Fruit fly (Drosophila melanogaster): ENCODE measurements around the gene CG18418.

- TF ChIP-seq Sin3A (optimal IDR thresholded peaks at IDR 0.05): no peak
- no peak for TF ChIP-seq insv (optimal IDR thresholded peaks at IDR 0.05)
Measured at dm6 chr3L:4679063-4679462, 10.8 kb downstream of the CG18418 start.

Data from Kc167 (cell line).